Worm (Caenorhabditis elegans) whole organism, L4/young adult: ENCODE measurements around the gene arp-1.

Experiments used
- dao-5 ChIP-seq: sonication (generic microtip); optimal IDR thresholded peaks from 2 replicates; lab custom pipeline; 2016; ENCODE audit warnings: missing genotype, missing genetic modification characterization, moderate library complexity, missing compliant biosample characterization
- him-1 ChIP-seq: sonication (generic microtip); optimal IDR thresholded peaks from 2 replicates; lab custom pipeline; 2016; ENCODE audit warnings: missing genotype, missing genetic modification reagents, missing genetic modification characterization, missing compliant biosample characterization

DNA sequence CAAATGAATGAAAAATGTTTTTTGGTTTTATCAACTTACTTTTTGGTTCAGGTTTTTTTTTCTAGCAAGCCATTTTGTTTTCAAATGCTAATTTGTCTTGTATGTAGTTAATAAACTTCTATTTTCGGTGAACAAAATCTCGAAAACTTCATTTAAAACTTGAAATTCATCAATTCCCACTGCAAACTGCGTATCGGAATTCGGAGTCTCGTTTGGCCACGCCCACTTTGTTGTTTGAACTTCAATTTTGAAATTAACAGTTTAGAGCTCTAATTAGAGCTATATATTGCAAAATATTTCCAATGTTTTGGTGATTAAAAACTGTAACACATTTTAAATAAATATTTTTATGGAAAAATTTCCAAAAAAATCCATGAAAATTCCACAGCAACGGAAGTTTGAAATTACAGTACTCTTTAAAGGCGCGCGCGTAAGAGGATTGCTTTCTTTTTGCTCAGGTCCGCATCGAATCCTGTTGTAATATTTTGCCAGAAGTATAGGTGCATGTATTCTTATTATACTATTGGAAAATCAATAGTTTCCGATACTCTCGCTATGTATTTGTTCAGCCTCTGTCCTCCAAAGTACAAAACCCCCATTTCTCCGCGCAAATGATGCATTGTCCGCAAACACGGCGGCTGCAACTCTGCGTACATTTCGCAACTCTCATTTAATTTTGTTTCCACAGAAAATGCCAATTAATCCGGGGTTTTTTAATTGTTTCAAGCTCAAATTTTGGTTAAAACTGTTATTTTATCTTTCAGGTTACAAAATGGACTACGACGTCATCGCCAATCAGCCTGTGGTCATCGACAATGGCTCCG is at the start of gene arp-1:
- TF ChIP-seq him-1 (tag; lab: Kevin White, UChicago) (no peak), dao-5 (tag; lab: Kevin White, UChicago) (no peak)
